Worm (Caenorhabditis elegans) whole organism, early embryonic: ENCODE results near the gene C08F11.13.

Experiments
- ama-1 ChIP-seq: fragments of 150-350 bp; optimal IDR thresholded peaks from 2 replicates; lab custom pipeline; 2014
- ets-7 ChIP-seq: sonication (generic microtip); optimal IDR thresholded peaks from 2 replicates; lab custom pipeline; 2016; ENCODE audit warnings: missing genotype, missing genetic modification characterization, missing compliant biosample characterization
- flt-1 ChIP-seq: fragments of 200-800 bp; sonication (Bioruptor generic); IDR thresholded peaks from 2 replicates; pipeline ENCODE4 v1.3.6; 2022; ENCODE audit warnings: missing genetic modification characterization, missing compliant biosample characterization

DNA sequence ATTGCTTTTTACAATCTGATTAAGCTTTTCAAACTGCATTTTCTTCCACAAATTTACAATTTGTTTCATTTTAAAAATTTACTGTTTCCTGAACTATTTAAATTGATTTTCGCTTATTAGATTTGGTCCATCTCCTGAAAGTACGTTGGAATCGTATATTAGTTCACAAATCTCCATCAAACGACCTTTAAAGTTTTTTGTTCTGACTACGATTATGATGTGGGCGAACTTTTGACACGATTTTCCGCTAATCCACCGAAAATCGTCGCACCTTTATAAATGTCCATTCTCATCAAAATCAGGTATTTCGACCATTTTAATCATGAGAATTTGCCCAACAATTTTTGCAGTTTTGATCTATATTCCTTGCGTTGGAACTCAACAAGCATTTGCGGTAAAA is 13.8 kb upstream of the C08F11.13 start, which contains the start of gene C08F11.1:
- TF ChIP-seq flt-1 (GFP tag; lab: Robert Waterston, UW), result no peak
- TF ChIP-seq ets-7 (tag; lab: Kevin White, UChicago), result no peak
- TF ChIP-seq ama-1, result no peak
